Worm (Caenorhabditis elegans) whole organism, L1 larva: ENCODE measurements around the gene R07E5.11.

ENCODE experiments used
- C16A3.4 ChIP-seq: fragments of 150-350 bp; optimal IDR thresholded peaks from 2 replicates; lab custom pipeline; 2014; ENCODE audit warnings: missing biosample characterization, missing genetic modification characterization
- aha-1 ChIP-seq: fragments of 150-350 bp; optimal IDR thresholded peaks from 2 replicates; lab custom pipeline; 2014; ENCODE audit warnings: missing biosample characterization, missing genetic modification characterization
- aly-2 ChIP-seq: fragments of 150-350 bp; optimal IDR thresholded peaks from 2 replicates; lab custom pipeline; 2014; ENCODE audit warnings: missing biosample characterization, missing genetic modification characterization
- blmp-1 ChIP-seq: fragments of 150-350 bp; optimal IDR thresholded peaks from 2 replicates; lab custom pipeline; 2014; ENCODE audit warnings: missing biosample characterization, missing genetic modification characterization
- ceh-63 ChIP-seq: fragments of 200-800 bp; sonication (Bioruptor generic); optimal IDR thresholded peaks from 2 replicates; lab custom pipeline; 2018; ENCODE audit warnings: mild to moderate bottlenecking, missing genetic modification characterization, missing compliant biosample characterization
- ceh-82 ChIP-seq, 3 experiments: fragments of 150-350 bp in 1 of 3; sonication (generic microtip) in 2 of 3; optimal IDR thresholded peaks; 2 replicates each; lab custom pipeline; 2014 to 2017; ENCODE audit warnings: missing biosample characterization in 3 of 3, missing genetic modification characterization in 3 of 3
- dpl-1 ChIP-seq, 3 experiments: fragments of 150-350 bp in 2 of 3; sonication (generic microtip) in 1 of 3; optimal IDR thresholded peaks; 2 replicates each; lab custom pipeline; 2014 to 2017; ENCODE audit warnings: missing biosample characterization in 3 of 3, missing genetic modification characterization in 3 of 3, missing genetic modification reagents in 3 of 3
- dsc-1 ChIP-seq: sonication (generic microtip); optimal IDR thresholded peaks from 2 replicates; lab custom pipeline; 2016; ENCODE audit warnings: mild to moderate bottlenecking, missing genetic modification characterization, missing compliant biosample characterization
- efl-1 ChIP-seq, 4 experiments: fragments of 150-350 bp; optimal IDR thresholded peaks in 3 of 4; peaks in 1 of 4; 1 replicate in 1 of 4; 2 replicates in 3 of 4; lab custom pipeline; 2014; ENCODE audit warnings: missing biosample characterization in 2 of 4, missing genetic modification characterization in 2 of 4, missing genetic modification reagents in 2 of 4
- efl-3 ChIP-seq: fragments of 200-800 bp; sonication (Bioruptor generic); optimal IDR thresholded peaks from 2 replicates; lab custom pipeline; 2018; ENCODE audit warnings: mild to moderate bottlenecking, missing genetic modification characterization, missing compliant biosample characterization
- egl-13 ChIP-seq: sonication (generic microtip); optimal IDR thresholded peaks from 2 replicates; lab custom pipeline; 2016; ENCODE audit warnings: missing genotype, missing genetic modification reagents, missing genetic modification characterization, missing compliant biosample characterization
- elt-2 ChIP-seq: sonication (generic microtip); optimal IDR thresholded peaks from 2 replicates; lab custom pipeline; 2016; ENCODE audit warnings: missing genetic modification characterization, mild to moderate bottlenecking, inconsistent platforms, missing compliant biosample characterization, missing genetic modification reagents
- elt-3 ChIP-seq, 6 experiments: fragments of 150-350 bp in 1 of 6; sonication (generic microtip); optimal IDR thresholded peaks; 2 replicates each; lab custom pipeline; 2017 to 2018; ENCODE audit warnings: missing biosample characterization in 6 of 6, missing genetic modification characterization in 6 of 6, inconsistent platforms in 1 of 6
- fos-1 ChIP-seq: fragments of 150-350 bp; optimal IDR thresholded peaks from 2 replicates; lab custom pipeline; 2014; ENCODE audit warnings: missing biosample characterization, missing genetic modification characterization
- isw-1 ChIP-seq: fragments of 200-800 bp; sonication (Bioruptor generic); IDR thresholded peaks from 2 replicates; pipeline ENCODE4 v1.3.6; 2022; ENCODE audit warnings: missing genetic modification characterization, missing compliant biosample characterization
- jun-1 ChIP-seq: fragments of 150-350 bp; optimal IDR thresholded peaks from 2 replicates; lab custom pipeline; 2014; ENCODE audit warnings: missing biosample characterization, missing genetic modification reagents, missing genetic modification characterization
- lin-13 ChIP-seq: fragments of 150-350 bp; optimal IDR thresholded peaks from 2 replicates; lab custom pipeline; 2014; ENCODE audit warnings: missing biosample characterization, missing genetic modification reagents, missing genetic modification characterization
- lin-14 ChIP-seq: fragments of 200-800 bp; sonication (Bioruptor generic); optimal IDR thresholded peaks from 2 replicates; lab custom pipeline; 2018; ENCODE audit warnings: mild to moderate bottlenecking, missing genetic modification characterization, moderate library complexity, missing compliant biosample characterization
- lin-15B ChIP-seq: fragments of 150-350 bp; sonication (generic microtip); optimal IDR thresholded peaks from 3 replicates; lab custom pipeline; 2014; ENCODE audit warnings: missing biosample characterization, missing genetic modification characterization
- lir-3 ChIP-seq: sonication (generic microtip); optimal IDR thresholded peaks from 2 replicates; lab custom pipeline; 2016; ENCODE audit warnings: mild to moderate bottlenecking, missing genetic modification characterization, moderate library complexity, missing compliant biosample characterization; ENCODE audit not compliant: poor library complexity
- lsy-2 ChIP-seq, 2 experiments: fragments of 150-350 bp; optimal IDR thresholded peaks; 2 replicates each; lab custom pipeline; 2014; ENCODE audit warnings: missing biosample characterization in 2 of 2, missing genetic modification characterization in 2 of 2
- mab-9 ChIP-seq: fragments of 200-800 bp; sonication (Bioruptor generic); IDR thresholded peaks from 2 replicates; pipeline ENCODE4 v1.3.6; 2022; ENCODE audit warnings: missing genetic modification reagents, missing genetic modification characterization, missing compliant biosample characterization
- mdl-1 ChIP-seq, 2 experiments: fragments of 150-350 bp; optimal IDR thresholded peaks; 2 replicates each; lab custom pipeline; 2014 to 2017; ENCODE audit warnings: missing biosample characterization in 2 of 2, missing genetic modification characterization in 2 of 2, inconsistent platforms in 1 of 2
- nhr-11 ChIP-seq: fragments of 150-350 bp; optimal IDR thresholded peaks from 2 replicates; lab custom pipeline; 2014; ENCODE audit warnings: missing biosample characterization, missing genetic modification characterization
- nhr-19 ChIP-seq: fragments of 200-800 bp; sonication (Bioruptor generic); conservative IDR thresholded peaks from 2 replicates; pipeline ENCODE4 v1.3.6; 2022; ENCODE audit warnings: missing genetic modification characterization, missing compliant biosample characterization
- nhr-20 ChIP-seq: sonication (generic microtip); optimal IDR thresholded peaks from 2 replicates; lab custom pipeline; 2016; ENCODE audit warnings: mild to moderate bottlenecking, missing genetic modification characterization, missing compliant biosample characterization
- nhr-237 ChIP-seq: fragments of 150-350 bp; optimal IDR thresholded peaks from 2 replicates; lab custom pipeline; 2014; ENCODE audit warnings: missing biosample characterization, missing genetic modification characterization
- nhr-47 ChIP-seq: sonication (generic microtip); optimal IDR thresholded peaks from 2 replicates; lab custom pipeline; 2016; ENCODE audit warnings: mild to moderate bottlenecking, missing genetic modification characterization, moderate library complexity, missing compliant biosample characterization
- nhr-71 ChIP-seq: sonication (generic microtip); optimal IDR thresholded peaks from 2 replicates; lab custom pipeline; 2016; ENCODE audit warnings: mild to moderate bottlenecking, missing genetic modification characterization, moderate library complexity, missing compliant biosample characterization
- nhr-76 ChIP-seq: sonication (generic microtip); optimal IDR thresholded peaks from 2 replicates; lab custom pipeline; 2017; ENCODE audit warnings: missing biosample characterization, missing genetic modification characterization
- nhr-77 ChIP-seq: fragments of 150-350 bp; optimal IDR thresholded peaks from 2 replicates; lab custom pipeline; 2014; ENCODE audit warnings: missing biosample characterization, missing genetic modification characterization
- nhr-84 ChIP-seq: sonication (generic microtip); optimal IDR thresholded peaks from 2 replicates; lab custom pipeline; 2017; ENCODE audit warnings: missing biosample characterization, missing genetic modification characterization
- nhr-85 ChIP-seq: sonication (generic microtip); peaks from one replicate; lab custom pipeline; 2016; ENCODE audit warnings: missing genetic modification characterization, inconsistent platforms, missing compliant biosample characterization
- nhr-90 ChIP-seq: sonication (generic microtip); optimal IDR thresholded peaks from 2 replicates; lab custom pipeline; 2016; ENCODE audit warnings: mild to moderate bottlenecking, missing genetic modification characterization, missing compliant biosample characterization; ENCODE audit not compliant: poor library complexity
- pqm-1 ChIP-seq: sonication (generic microtip); optimal IDR thresholded peaks from 3 replicates; lab custom pipeline; 2017; ENCODE audit warnings: missing biosample characterization, missing genetic modification characterization
- rnt-1 ChIP-seq: sonication (generic microtip); optimal IDR thresholded peaks from 2 replicates; lab custom pipeline; 2016; ENCODE audit warnings: mild to moderate bottlenecking, missing genetic modification characterization, moderate library complexity, missing compliant biosample characterization
- snpc-4 ChIP-seq: fragments of 150-350 bp; optimal IDR thresholded peaks from 2 replicates; lab custom pipeline; 2014; ENCODE audit warnings: missing biosample characterization, missing genetic modification characterization
- snu-23 ChIP-seq: sonication (generic microtip); optimal IDR thresholded peaks from 2 replicates; lab custom pipeline; 2016; ENCODE audit warnings: missing genetic modification characterization, missing compliant biosample characterization
- sox-4 ChIP-seq: sonication (generic microtip); optimal IDR thresholded peaks from 2 replicates; lab custom pipeline; 2016; ENCODE audit warnings: missing genetic modification characterization, missing compliant biosample characterization
- sptf-1 ChIP-seq: fragments of 150-350 bp; optimal IDR thresholded peaks from 2 replicates; lab custom pipeline; 2014; ENCODE audit warnings: missing biosample characterization, missing genetic modification characterization
- swsn-7 ChIP-seq: sonication (generic microtip); optimal IDR thresholded peaks from 2 replicates; lab custom pipeline; 2016; ENCODE audit warnings: missing genetic modification characterization, missing compliant biosample characterization
- tbx-2 ChIP-seq: sonication (generic microtip); optimal IDR thresholded peaks from 2 replicates; lab custom pipeline; 2016; ENCODE audit warnings: missing genetic modification characterization, missing compliant biosample characterization
- unc-130 ChIP-seq: fragments of 150-350 bp; optimal IDR thresholded peaks from 2 replicates; lab custom pipeline; 2017; ENCODE audit warnings: missing biosample characterization, missing genetic modification characterization, inconsistent platforms
- unc-86 ChIP-seq: sonication (generic microtip); optimal IDR thresholded peaks from 2 replicates; lab custom pipeline; 2016; ENCODE audit warnings: missing genetic modification characterization, missing compliant biosample characterization
- zip-4 ChIP-seq: fragments of 200-800 bp; sonication (Bioruptor generic); optimal IDR thresholded peaks from 2 replicates; lab custom pipeline; 2018; ENCODE audit warnings: mild to moderate bottlenecking, missing genetic modification characterization, moderate library complexity, missing compliant biosample characterization
- ztf-4 ChIP-seq: fragments of 150-350 bp; optimal IDR thresholded peaks from 2 replicates; lab custom pipeline; 2014; ENCODE audit warnings: missing biosample characterization, missing genetic modification characterization

The R07E5.11 gene

ce11 chrIII:4419117-4419978 is 4.3 kb upstream of the R07E5.11 start, which contains the start of the genes R07E5.7 and cku-80 (continued):
- TF ChIP-seq blmp-1 (tag; lab: Kevin White, UChicago) (peak; percentile 51), jun-1 (tag; lab: Kevin White, UChicago) (no peak), nhr-19 (peak; percentile 74), mdl-1 (tag; optimal IDR thresholded peaks at IDR 0.05; lab: Kevin White, UChicago) (peak in 1 of 2 experiments; percentile 41), lin-13 (GFP tag; lab: Kevin White, UChicago) (peak; percentile 51), lin-15B (tag; lab: Kevin White, UChicago) (peak; percentile 62), sox-4 (tag; lab: Kevin White, UChicago) (peak; percentile 42), pqm-1 (tag; lab: Kevin White, UChicago) (no peak), snu-23 (GFP tag; lab: Kevin White, UChicago) (peak; percentile 84), aly-2 (tag; lab: Kevin White, UChicago) (no peak), ceh-82 (tag; optimal IDR thresholded peaks at IDR 0.05; lab: Kevin White, UChicago) (peak; percentile 6 to 68 (median 58)), unc-86 (peak; percentile 46), nhr-77 (tag; lab: Kevin White, UChicago) (peak; percentile 24), rnt-1 (tag; lab: Kevin White, UChicago) (peak; percentile 78), nhr-84 (tag; lab: Kevin White, UChicago) (no peak), elt-2 (tag; lab: Kevin White, UChicago) (peak; percentile 40), ceh-63 (no peak), nhr-237 (tag; lab: Kevin White, UChicago) (no peak), sptf-1 (tag; lab: Kevin White, UChicago) (no peak), egl-13 (tag; lab: Kevin White, UChicago) (no peak), lsy-2 (tag; optimal IDR thresholded peaks at IDR 0.05; lab: Kevin White, UChicago) (peak; percentile 74 to 78), unc-130 (tag; lab: Kevin White, UChicago) (peak; percentile 56), nhr-11 (tag; lab: Kevin White, UChicago) (no peak), nhr-76 (tag; lab: Kevin White, UChicago) (no peak), efl-3 (GFP tag; lab: Kevin White, UChicago) (no peak), C16A3.4 (tag; lab: Kevin White, UChicago) (peak; percentile 70), nhr-20 (tag; lab: Kevin White, UChicago) (peak; percentile 70), elt-3 (tag; optimal IDR thresholded peaks at IDR 0.05; lab: Kevin White, UChicago) (peak in 2 of 6 experiments; percentile 44 to 47), dpl-1 (GFP tag; optimal IDR thresholded peaks at IDR 0.05; lab: Kevin White, UChicago) (peak; percentile 86 to 91 (median 90)), nhr-85 (tag; lab: Kevin White, UChicago) (peak; percentile 75), mab-9 (GFP tag; lab: Robert Waterston, UW) (no peak), aha-1 (tag; lab: Kevin White, UChicago) (peak; percentile 28), nhr-90 (tag; lab: Kevin White, UChicago) (peak; percentile 55)

ce11 chrIII:4417956-4418355 is 2.9 kb upstream of the R07E5.11 start, which contains the start of the genes R07E5.19 and pdcd-2:
Gene R07E5.19 (minus strand): TSS chrIII:4418056.
Gene pdcd-2 (minus strand): TSS chrIII:4418057.
- TF ChIP-seq snu-23 (GFP tag; lab: Kevin White, UChicago) (no peak), tbx-2 (tag; lab: Kevin White, UChicago) (no peak), efl-1 (optimal IDR thresholded peaks at IDR 0.05; lab: Kevin White, UChicago) (no peak), efl-1 (GFP tag; optimal IDR thresholded peaks at IDR 0.05 in 1 of 2; lab: Kevin White, UChicago) (peak in 1 of 2 experiments; percentile 14)

DNA sequence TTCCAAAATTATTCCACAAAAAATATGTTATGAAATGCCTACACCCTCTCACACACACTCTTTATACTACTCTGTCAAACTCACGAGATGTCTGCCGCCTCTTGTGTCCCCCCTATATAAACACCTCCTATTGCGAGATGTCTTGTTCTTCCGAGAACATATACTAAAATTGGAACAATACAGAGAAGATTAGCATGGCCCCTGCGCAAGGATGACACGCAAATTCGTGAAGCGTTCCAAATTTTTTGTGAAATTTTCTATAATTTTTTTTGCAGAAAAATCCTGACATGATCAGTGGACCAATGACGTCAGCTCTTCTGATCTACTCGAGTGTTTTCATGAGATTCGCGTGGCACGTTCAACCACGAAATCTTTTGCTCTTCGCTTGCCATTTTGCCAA is 994 bp downstream of the R07E5.11 start:
- peak; percentile 33 for TF ChIP-seq tbx-2 (tag; lab: Kevin White, UChicago)
- peak; percentile 34 for TF ChIP-seq ztf-4
- peak; percentile 23 for TF ChIP-seq rnt-1 (tag; lab: Kevin White, UChicago)
- peak; percentile 40 to 51 for TF ChIP-seq lsy-2 (tag; optimal IDR thresholded peaks at IDR 0.05; lab: Kevin White, UChicago)
- TF ChIP-seq nhr-47, result peak; percentile 82
- peak; percentile 65 for TF ChIP-seq dsc-1 (tag; lab: Kevin White, UChicago)
- peak; percentile 67 for TF ChIP-seq lin-14 (GFP tag; lab: Kevin White, UChicago)
- peak; percentile 65 for TF ChIP-seq swsn-7 (tag; lab: Kevin White, UChicago)
- peak; percentile 81 for TF ChIP-seq nhr-85 (tag; lab: Kevin White, UChicago)
- TF ChIP-seq snpc-4, result peak; percentile 98
- peak; percentile 11 for TF ChIP-seq fos-1
- TF ChIP-seq lir-3 (tag; lab: Kevin White, UChicago), result peak; percentile 10
- TF ChIP-seq nhr-71, result peak; percentile 73
- TF ChIP-seq elt-2 (tag; lab: Kevin White, UChicago), result peak; percentile 17
- TF ChIP-seq efl-1 (optimal IDR thresholded peaks at IDR 0.05; lab: Kevin White, UChicago), result peak; percentile 37 to 54
- peak; percentile 37 to 91 for TF ChIP-seq efl-1 (GFP tag; optimal IDR thresholded peaks at IDR 0.05 in 1 of 2; lab: Kevin White, UChicago)
- peak in 1 of 6 experiments; percentile 16 for TF ChIP-seq elt-3 (tag; optimal IDR thresholded peaks at IDR 0.05; lab: Kevin White, UChicago)
- TF ChIP-seq isw-1 (GFP tag; lab: Robert Waterston, UW), result peak; percentile 41
- TF ChIP-seq zip-4 (GFP tag; lab: Kevin White, UChicago), result peak; percentile 53
